Worm (Caenorhabditis elegans) whole organism, L2 larva: ENCODE data around the gene F22E5.17.

Source experiments
- Y55F3AM.14 ChIP-seq: fragments of 200-800 bp; sonication (Bioruptor generic); optimal IDR thresholded peaks from 2 replicates; lab custom pipeline; 2018; ENCODE audit warnings: mild to moderate bottlenecking, missing genetic modification characterization, missing compliant biosample characterization
- aly-2 ChIP-seq: fragments of 150-350 bp; optimal IDR thresholded peaks from 2 replicates; lab custom pipeline; 2014; ENCODE audit warnings: missing biosample characterization, missing genetic modification characterization
- ceh-82 ChIP-seq: fragments of 150-350 bp; optimal IDR thresholded peaks from 2 replicates; lab custom pipeline; 2014; ENCODE audit warnings: missing biosample characterization, missing genetic modification characterization
- gmeb-1 ChIP-seq: fragments of 150-350 bp; optimal IDR thresholded peaks from 2 replicates; lab custom pipeline; 2014; ENCODE audit warnings: missing biosample characterization, missing genetic modification characterization
- lin-13 ChIP-seq: fragments of 150-350 bp; optimal IDR thresholded peaks from 2 replicates; lab custom pipeline; 2014; ENCODE audit warnings: missing biosample characterization, missing genetic modification reagents, missing genetic modification characterization
- nhr-11 ChIP-seq: fragments of 150-350 bp; optimal IDR thresholded peaks from 2 replicates; lab custom pipeline; 2014; ENCODE audit warnings: missing biosample characterization, missing genetic modification characterization
- nhr-6 ChIP-seq: fragments of 150-350 bp; optimal IDR thresholded peaks from 2 replicates; lab custom pipeline; 2014; ENCODE audit warnings: missing biosample characterization, missing genetic modification characterization
- nhr-77 ChIP-seq: fragments of 150-350 bp; optimal IDR thresholded peaks from 2 replicates; lab custom pipeline; 2014; ENCODE audit warnings: missing biosample characterization, missing genetic modification characterization
- skn-1 ChIP-seq: sonication (generic microtip); optimal IDR thresholded peaks from 2 replicates; lab custom pipeline; 2017; ENCODE audit warnings: missing biosample characterization, missing genetic modification characterization
- sma-3 ChIP-seq: sonication (generic microtip); optimal IDR thresholded peaks from 2 replicates; lab custom pipeline; 2016; ENCODE audit warnings: missing genetic modification reagents, missing genetic modification characterization, missing compliant biosample characterization
- sma-9 ChIP-seq, 2 experiments: fragments of 150-350 bp in 1 of 2; sonication (generic microtip) in 1 of 2; optimal IDR thresholded peaks; 2 replicates each; lab custom pipeline; 2014 to 2016; ENCODE audit warnings: missing genetic modification characterization in 2 of 2, mild to moderate bottlenecking in 1 of 2, missing biosample characterization in 1 of 2, missing compliant biosample characterization in 1 of 2, missing genetic modification reagents in 1 of 2, moderate library complexity in 1 of 2
- snpc-4 ChIP-seq: fragments of 150-350 bp; optimal IDR thresholded peaks from 2 replicates; lab custom pipeline; 2014; ENCODE audit warnings: missing biosample characterization, missing genetic modification characterization
- unc-62 ChIP-seq: fragments of 150-350 bp; optimal IDR thresholded peaks from 2 replicates; lab custom pipeline; 2014; ENCODE audit warnings: missing biosample characterization, missing genetic modification reagents, missing genetic modification characterization

DNA sequence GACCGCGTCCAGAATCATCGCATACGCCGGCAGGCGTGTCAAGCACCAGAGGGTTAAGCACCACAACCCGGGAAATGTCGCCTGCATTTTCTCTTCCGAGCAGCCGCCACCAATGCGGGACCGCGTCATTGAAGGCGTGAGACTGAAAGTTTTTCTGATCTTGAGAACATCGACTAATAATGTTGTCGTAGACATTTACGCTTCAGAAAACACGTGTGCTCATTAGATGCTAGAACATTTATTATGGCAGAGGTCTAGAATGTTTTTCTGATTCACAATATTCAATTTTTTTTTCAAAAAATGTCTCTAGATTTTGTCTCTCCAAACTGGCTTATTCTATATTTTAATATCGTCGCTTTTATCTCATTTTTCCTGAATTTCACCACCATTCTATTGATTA lies 21.2 kb upstream of the F22E5.17 start, which contains the start of gene sri-47:
- TF ChIP-seq aly-2 (no peak), sma-3 (GFP tag; lab: Kevin White, UChicago) (no peak), lin-13 (GFP tag; lab: Kevin White, UChicago) (no peak), nhr-11 (tag; lab: Kevin White, UChicago) (no peak), nhr-6 (tag; lab: Kevin White, UChicago) (no peak), nhr-77 (tag; lab: Kevin White, UChicago) (no peak), unc-62 (no peak), Y55F3AM.14 (GFP tag; lab: Kevin White, UChicago) (no peak), snpc-4 (no peak), sma-9 (GFP tag; optimal IDR thresholded peaks at IDR 0.05; lab: Kevin White, UChicago) (no peak), sma-9 (tag; optimal IDR thresholded peaks at IDR 0.05; lab: Kevin White, UChicago) (no peak), ceh-82 (no peak), skn-1 (tag; lab: Kevin White, UChicago) (no peak), gmeb-1 (tag; lab: Kevin White, UChicago) (no peak)
